Worm (Caenorhabditis elegans) whole organism, midembryonic: ENCODE measurements around the gene ZK1240.5.

ENCODE experiments used
- T22C8.4 ChIP-seq: fragments of 200-800 bp; sonication (Bioruptor generic); IDR thresholded peaks from 2 replicates; pipeline ENCODE4 v1.3.6; 2022; ENCODE audit warnings: missing genetic modification characterization, missing compliant biosample characterization
- flt-1 ChIP-seq: fragments of 200-800 bp; sonication (Bioruptor generic); IDR thresholded peaks from 2 replicates; pipeline ENCODE4 v1.3.6; 2022; ENCODE audit warnings: missing genetic modification characterization, missing compliant biosample characterization
- klf-2 ChIP-seq: fragments of 200-800 bp; sonication (Bioruptor generic); conservative IDR thresholded peaks from 2 replicates; pipeline ENCODE4 v1.3.6; 2022; ENCODE audit warnings: missing genetic modification reagents, missing genetic modification characterization, missing compliant biosample characterization
- ref-1 ChIP-seq: fragments of 200-800 bp; sonication (Bioruptor generic); conservative IDR thresholded peaks from 2 replicates; pipeline ENCODE4 v1.3.6; 2022; ENCODE audit warnings: missing genetic modification reagents, missing genetic modification characterization, missing compliant biosample characterization
- tab-1 ChIP-seq: fragments of 200-800 bp; sonication (Bioruptor generic); IDR thresholded peaks from 2 replicates; pipeline ENCODE4 v1.3.6; 2022; ENCODE audit warnings: missing genetic modification characterization, missing compliant biosample characterization
- ztf-23 ChIP-seq: fragments of 200-800 bp; sonication (Bioruptor generic); IDR thresholded peaks from 2 replicates; pipeline ENCODE4 v1.3.6; 2022; ENCODE audit warnings: missing genetic modification reagents, missing genetic modification characterization, missing compliant biosample characterization
- ztf-29 ChIP-seq: fragments of 200-800 bp; sonication (Bioruptor generic); IDR thresholded peaks from 2 replicates; pipeline ENCODE4 v1.3.6; 2022; ENCODE audit warnings: missing genetic modification reagents, missing genetic modification characterization, missing compliant biosample characterization

DNA sequence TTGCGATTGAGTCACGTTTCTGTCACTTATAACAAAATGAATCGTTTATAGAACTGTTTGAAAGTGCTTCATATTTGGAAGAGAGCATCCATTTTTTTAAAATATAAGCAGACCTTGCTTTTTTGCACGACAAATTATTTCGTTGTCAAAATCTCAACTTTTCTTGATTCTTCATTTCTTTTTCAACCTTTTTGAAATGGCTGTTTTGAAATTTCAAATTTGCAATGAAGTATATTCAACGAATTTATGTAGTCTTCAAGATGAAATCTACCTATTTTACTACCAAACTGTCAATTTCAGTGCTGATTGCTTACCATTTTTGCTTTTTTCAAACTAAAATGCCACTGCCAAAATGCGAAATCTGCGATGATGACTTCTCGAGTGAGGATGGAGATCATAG is 11.0 kb downstream of the ZK1240.5 start, which contains the start of gene B0281.3:
- no peak for TF ChIP-seq klf-2 (GFP tag; lab: Robert Waterston, UW)
- no peak for TF ChIP-seq flt-1
- no peak for TF ChIP-seq ztf-23
- TF ChIP-seq ref-1 = no peak
- no peak for TF ChIP-seq tab-1 (GFP tag; lab: Robert Waterston, UW)
- TF ChIP-seq T22C8.4 (GFP tag; lab: Robert Waterston, UW) = no peak
- TF ChIP-seq ztf-29 (GFP tag; lab: Robert Waterston, UW) = no peak
